Fruit fly (Drosophila melanogaster): ENCODE data around the gene CG4733.

dm6 chr3R:19859370-19860033 is 31.0 kb upstream of the CG4733 start:
- TF ChIP-seq Hr78 (GFP tag; optimal IDR thresholded peaks at IDR 0.05) (no peak), Sp1 (GFP tag; optimal IDR thresholded peaks at IDR 0.05) (no peak), dsf (GFP tag; optimal IDR thresholded peaks at IDR 0.05; ENCODE audit: borderline replicate concordance) (no peak), Hr83 (GFP tag; optimal IDR thresholded peaks at IDR 0.05; ENCODE audit: poor library complexity, severe bottlenecking) (no peak), psq (GFP tag; optimal IDR thresholded peaks at IDR 0.05) (peak; percentile 40), sage (GFP tag; optimal IDR thresholded peaks at IDR 0.05) (no peak), Dif (GFP tag; optimal IDR thresholded peaks at IDR 0.05; ENCODE audit: partially characterized antibody) (no peak), Hnf4 (GFP tag; optimal IDR thresholded peaks at IDR 0.05) (peak; percentile 24), CG32264 (GFP tag; optimal IDR thresholded peaks at IDR 0.05) (no peak), sv (GFP tag; optimal IDR thresholded peaks at IDR 0.05) (no peak)
